Worm (Caenorhabditis elegans): Measurements from ENCODE around the gene C44B7.11.

- TF ChIP-seq ztf-11 (tag; optimal IDR thresholded peaks at IDR 0.05): no peak
- no peak for TF ChIP-seq ceh-90 (tag; optimal IDR thresholded peaks at IDR 0.05)
- no peak for TF ChIP-seq aly-2 (tag; optimal IDR thresholded peaks at IDR 0.05)
- TF ChIP-seq nhr-85 (tag): no peak
- no peak for TF ChIP-seq ceh-82 (tag; optimal IDR thresholded peaks at IDR 0.05)
- no peak for TF ChIP-seq egl-27 (tag; optimal IDR thresholded peaks at IDR 0.05)
- TF ChIP-seq aha-1 (tag; optimal IDR thresholded peaks at IDR 0.05): no peak
Measured at ce11 chrII:6918862-6919261, 21.5 kb upstream of the C44B7.11 start, which contains the start of gene B0252.5.
